Fruit fly (Drosophila melanogaster): ENCODE results near the gene svr.

DNA sequence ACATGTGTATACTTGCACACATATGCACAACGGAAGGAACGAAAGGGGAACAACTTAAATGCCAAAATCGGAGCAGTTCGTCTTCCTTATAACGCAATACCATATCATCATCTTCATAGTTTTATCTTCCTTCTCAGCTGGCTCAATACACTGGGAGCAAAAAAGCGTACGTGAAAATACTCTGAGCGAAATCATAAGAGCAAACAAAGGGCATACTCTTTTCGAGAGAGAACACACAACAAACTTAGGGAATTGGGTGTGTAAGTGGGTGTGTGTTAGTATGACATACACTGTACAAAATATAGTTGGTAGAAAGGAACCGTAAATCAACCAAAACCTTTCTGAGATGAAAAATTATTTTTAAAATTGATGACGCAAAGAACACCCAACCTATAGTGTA lies 16.3 kb downstream of the svr start:
- TF ChIP-seq Mio (GFP tag; optimal IDR thresholded peaks at IDR 0.05) (no peak), br (GFP tag; optimal IDR thresholded peaks at IDR 0.05) (no peak), Jra (GFP tag; optimal IDR thresholded peaks at IDR 0.05) (no peak), Dfd (GFP tag; optimal IDR thresholded peaks at IDR 0.05) (no peak), h (GFP tag; optimal IDR thresholded peaks at IDR 0.05) (no peak), HLH106 (tag; optimal IDR thresholded peaks at IDR 0.05) (no peak), N (GFP tag; optimal IDR thresholded peaks at IDR 0.05) (no peak), fru (GFP tag; optimal IDR thresholded peaks at IDR 0.05) (no peak), pan (optimal IDR thresholded peaks at IDR 0.05) (no peak), dsf (GFP tag; optimal IDR thresholded peaks at IDR 0.05; ENCODE audit: borderline replicate concordance) (no peak), foxo (GFP tag; optimal IDR thresholded peaks at IDR 0.05) (no peak), Hr78 (GFP tag; optimal IDR thresholded peaks at IDR 0.05) (no peak)

All from whole organism, wandering third instar larva.